Worm (Caenorhabditis elegans) whole organism, L4 larva: ENCODE measurements around the gene oac-14.
A peak's percentile ranks its signal among the peaks of the same experiment; 100 is the strongest.

Experiments
- F26F4.8 ChIP-seq: fragments of 200-800 bp; sonication (Bioruptor generic); conservative IDR thresholded peaks from 2 replicates; pipeline ENCODE4 v1.3.6; 2022; ENCODE audit warnings: missing genetic modification characterization, missing compliant biosample characterization
- Y5F2A.4 ChIP-seq: fragments of 200-800 bp; sonication (Bioruptor generic); optimal IDR thresholded peaks from 2 replicates; lab custom pipeline; 2018; ENCODE audit warnings: mild to moderate bottlenecking, missing genetic modification characterization, missing compliant biosample characterization
- ZK337.2 ChIP-seq: fragments of 200-800 bp; sonication (Bioruptor generic); IDR thresholded peaks from 2 replicates; pipeline ENCODE4 v1.3.6; 2022; ENCODE audit warnings: missing genetic modification reagents, missing genetic modification characterization, missing compliant biosample characterization
- aha-1 ChIP-seq: fragments of 150-350 bp; peaks from one replicate; lab custom pipeline; 2014; ENCODE audit warnings: missing biosample characterization, missing genetic modification characterization
- attf-4 ChIP-seq: sonication (generic microtip); optimal IDR thresholded peaks from 3 replicates; lab custom pipeline; 2017; ENCODE audit warnings: missing biosample characterization, missing genetic modification characterization
- ceh-20 ChIP-seq: fragments of 200-800 bp; sonication (Bioruptor generic); IDR thresholded peaks from 2 replicates; pipeline ENCODE4 v1.3.6; 2022; ENCODE audit warnings: missing genetic modification reagents, missing genetic modification characterization, missing compliant biosample characterization
- ceh-82 ChIP-seq: sonication (generic microtip); optimal IDR thresholded peaks from 2 replicates; lab custom pipeline; 2017; ENCODE audit warnings: missing biosample characterization, missing genetic modification characterization
- ces-1 ChIP-seq: fragments of 150-350 bp; sonication (generic microtip); optimal IDR thresholded peaks from 4 replicates; lab custom pipeline; 2014; ENCODE audit warnings: missing biosample characterization, missing genetic modification reagents, missing genetic modification characterization
- ctbp-1 ChIP-seq: fragments of 200-800 bp; sonication (Bioruptor generic); IDR thresholded peaks from 2 replicates; pipeline ENCODE4 v1.3.6; 2022; ENCODE audit warnings: missing genetic modification reagents, missing genetic modification characterization, missing compliant biosample characterization
- daf-16 ChIP-seq, 3 experiments: sonication (generic microtip); optimal IDR thresholded peaks; 2 replicates each; lab custom pipeline; 2016 to 2017; ENCODE audit warnings: missing genetic modification characterization in 3 of 3, missing genetic modification reagents in 3 of 3, mild to moderate bottlenecking in 2 of 3, missing compliant biosample characterization in 2 of 3, missing biosample characterization in 1 of 3, moderate library complexity in 1 of 3
- daf-19 ChIP-seq: fragments of 200-800 bp; sonication (Bioruptor generic); conservative IDR thresholded peaks from 2 replicates; pipeline ENCODE4 v1.3.6; 2022; ENCODE audit warnings: missing genetic modification characterization, missing compliant biosample characterization
- duxl-1 ChIP-seq: sonication (generic microtip); optimal IDR thresholded peaks from 2 replicates; lab custom pipeline; 2016; ENCODE audit warnings: mild to moderate bottlenecking, missing genetic modification characterization, moderate library complexity, missing compliant biosample characterization; ENCODE audit not compliant: poor library complexity
- dve-1 ChIP-seq: sonication (generic microtip); optimal IDR thresholded peaks from 2 replicates; lab custom pipeline; 2017; ENCODE audit warnings: antibody characterized with exemption, mild to moderate bottlenecking, missing genetic modification characterization, missing compliant biosample characterization; ENCODE audit not compliant: insufficient read depth
- fos-1 ChIP-seq: fragments of 150-350 bp; optimal IDR thresholded peaks from 2 replicates; lab custom pipeline; 2014; ENCODE audit warnings: missing biosample characterization, missing genetic modification characterization
- hlh-30 ChIP-seq: sonication (generic microtip); optimal IDR thresholded peaks from 2 replicates; lab custom pipeline; 2017; ENCODE audit warnings: antibody characterized with exemption, mild to moderate bottlenecking, missing genetic modification characterization, missing compliant biosample characterization; ENCODE audit not compliant: insufficient read depth
- hmg-1.1 ChIP-seq: fragments of 200-800 bp; sonication (Bioruptor generic); IDR thresholded peaks from 2 replicates; pipeline ENCODE4 v1.3.6; 2022; ENCODE audit warnings: missing genetic modification reagents, missing genetic modification characterization, missing compliant biosample characterization
- lin-13 ChIP-seq: fragments of 150-350 bp; optimal IDR thresholded peaks from 2 replicates; lab custom pipeline; 2014; ENCODE audit warnings: missing biosample characterization, missing genetic modification reagents, missing genetic modification characterization
- madf-5 ChIP-seq, 2 experiments: fragments of 200-800 bp; sonication (Bioruptor generic); IDR thresholded peaks; 2 replicates each; pipeline ENCODE4 v1.3.6; 2022; ENCODE audit warnings: missing compliant biosample characterization in 2 of 2, missing genetic modification characterization in 2 of 2
- madf-9 ChIP-seq: fragments of 200-800 bp; sonication (Bioruptor generic); conservative IDR thresholded peaks from 2 replicates; pipeline ENCODE4 v1.3.6; 2022; ENCODE audit warnings: missing genetic modification reagents, missing genetic modification characterization, missing compliant biosample characterization
- mdt-29 ChIP-seq: fragments of 200-800 bp; sonication (Bioruptor generic); IDR thresholded peaks from 2 replicates; pipeline ENCODE4 v1.3.6; 2022; ENCODE audit warnings: missing genetic modification reagents, missing genetic modification characterization, missing compliant biosample characterization
- mep-1 ChIP-seq: fragments of 150-350 bp; sonication (generic microtip); optimal IDR thresholded peaks from 3 replicates; lab custom pipeline; 2014; ENCODE audit warnings: missing biosample characterization, missing genetic modification characterization
- mes-2 ChIP-seq: sonication (generic microtip); optimal IDR thresholded peaks from 2 replicates; lab custom pipeline; 2016; ENCODE audit warnings: missing genotype, mild to moderate bottlenecking, missing genetic modification characterization, missing compliant biosample characterization; ENCODE audit not compliant: poor library complexity, severe bottlenecking
- mxl-2 ChIP-seq: fragments of 200-800 bp; sonication (Bioruptor generic); conservative IDR thresholded peaks from 2 replicates; pipeline ENCODE4 v1.3.6; 2022; ENCODE audit warnings: missing genetic modification reagents, missing genetic modification characterization, missing compliant biosample characterization
- nhr-102 ChIP-seq: sonication (generic microtip); optimal IDR thresholded peaks from 2 replicates; lab custom pipeline; 2016; ENCODE audit warnings: mild to moderate bottlenecking, missing genetic modification characterization, moderate library complexity, missing compliant biosample characterization
- nhr-237 ChIP-seq: sonication (generic microtip); optimal IDR thresholded peaks from 2 replicates; lab custom pipeline; 2017; ENCODE audit warnings: missing biosample characterization, missing genetic modification characterization
- nhr-28 ChIP-seq: fragments of 150-350 bp; optimal IDR thresholded peaks from 2 replicates; lab custom pipeline; 2014; ENCODE audit warnings: missing biosample characterization, missing genetic modification characterization
- nhr-48 ChIP-seq: sonication (generic microtip); optimal IDR thresholded peaks from 2 replicates; lab custom pipeline; 2016; ENCODE audit warnings: mild to moderate bottlenecking, missing genetic modification characterization, missing compliant biosample characterization
- nhr-77 ChIP-seq: fragments of 150-350 bp; optimal IDR thresholded peaks from 2 replicates; lab custom pipeline; 2014; ENCODE audit warnings: missing biosample characterization, missing genetic modification characterization
- snpc-1.2 ChIP-seq: fragments of 200-800 bp; sonication (Bioruptor generic); IDR thresholded peaks from 2 replicates; pipeline ENCODE4 v1.3.6; 2022; ENCODE audit warnings: missing genetic modification reagents, missing genetic modification characterization, missing compliant biosample characterization
- spr-1 ChIP-seq: sonication (generic microtip); optimal IDR thresholded peaks from 2 replicates; lab custom pipeline; 2016; ENCODE audit warnings: mild to moderate bottlenecking, missing genetic modification characterization, missing compliant biosample characterization
- spr-3 ChIP-seq: fragments of 200-800 bp; sonication (Bioruptor generic); optimal IDR thresholded peaks from 2 replicates; lab custom pipeline; 2018; ENCODE audit warnings: mild to moderate bottlenecking, missing genetic modification characterization, missing compliant biosample characterization
- tag-97 ChIP-seq: fragments of 200-800 bp; sonication (Bioruptor generic); IDR thresholded peaks from 2 replicates; pipeline ENCODE4 v1.3.6; 2022; ENCODE audit warnings: missing genetic modification characterization, missing compliant biosample characterization
- tra-1 ChIP-seq: fragments of 200-800 bp; sonication (Bioruptor generic); IDR thresholded peaks from 2 replicates; pipeline ENCODE4 v1.3.6; 2022; ENCODE audit warnings: missing genetic modification reagents, missing genetic modification characterization, missing compliant biosample characterization
- unc-130 ChIP-seq: sonication (generic microtip); optimal IDR thresholded peaks from 2 replicates; lab custom pipeline; 2016; ENCODE audit warnings: missing genetic modification reagents, missing genetic modification characterization, missing compliant biosample characterization
- unc-62 ChIP-seq, 3 experiments: fragments of 150-350 bp in 1 of 3; sonication (generic microtip); optimal IDR thresholded peaks in 2 of 3; peaks in 1 of 3; 1 replicate in 1 of 3; 2 replicates in 2 of 3; lab custom pipeline; 2014 to 2017; ENCODE audit warnings: missing biosample characterization in 3 of 3, missing genetic modification characterization in 3 of 3, missing genetic modification reagents in 3 of 3, missing genotype in 1 of 3
- vab-7 ChIP-seq: fragments of 200-800 bp; sonication (Bioruptor generic); IDR thresholded peaks from 2 replicates; pipeline ENCODE4 v1.3.6; 2022; ENCODE audit warnings: missing genetic modification reagents, missing genetic modification characterization, missing compliant biosample characterization
- zfp-3 ChIP-seq: fragments of 200-800 bp; sonication (Bioruptor generic); conservative IDR thresholded peaks from 2 replicates; pipeline ENCODE4 v1.3.6; 2022; ENCODE audit warnings: missing genetic modification reagents, missing genetic modification characterization, missing compliant biosample characterization
- zip-2 ChIP-seq: fragments of 150-350 bp; optimal IDR thresholded peaks from 2 replicates; lab custom pipeline; 2014; ENCODE audit warnings: missing biosample characterization, missing genetic modification characterization
- ztf-7 ChIP-seq: fragments of 150-350 bp; optimal IDR thresholded peaks from 2 replicates; lab custom pipeline; 2014; ENCODE audit warnings: missing biosample characterization, missing genetic modification characterization

oac-14 gene

DNA sequence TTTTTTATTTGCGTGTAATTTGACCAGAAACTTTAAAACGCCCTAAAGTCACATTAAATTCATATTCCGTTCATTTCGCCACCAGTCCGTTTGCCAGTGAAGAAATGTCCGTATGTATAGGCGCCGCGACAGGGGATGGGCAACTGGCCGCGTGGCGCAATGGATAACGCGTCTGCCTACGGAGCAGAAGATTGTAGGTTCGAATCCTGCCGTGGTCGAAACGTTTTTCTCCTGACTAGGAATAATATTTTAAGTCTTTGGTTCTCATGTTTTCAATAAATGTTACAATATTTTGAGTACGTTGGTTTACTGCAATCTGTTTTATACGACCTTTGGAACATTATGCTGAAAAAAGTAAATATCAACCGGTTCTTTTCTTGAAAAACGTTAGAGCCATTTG lies 3.2 kb upstream of the oac-14 start (continued):
- TF ChIP-seq mes-2 (tag; lab: Kevin White, UChicago) (peak; percentile 79), nhr-77 (tag; lab: Kevin White, UChicago) (no peak), F26F4.8 (peak; percentile 73; the same call in 1 of the 2 replicates), ceh-82 (tag; lab: Kevin White, UChicago) (no peak), spr-3 (GFP tag; lab: Kevin White, UChicago) (peak; percentile 59), nhr-28 (peak; percentile 15), mxl-2 (GFP tag; lab: Robert Waterston, UW) (no peak), ctbp-1 (GFP tag; lab: Robert Waterston, UW) (peak; percentile 77; the same call in 1 of the 2 replicates), attf-4 (tag; lab: Kevin White, UChicago) (no peak), fos-1 (tag; lab: Kevin White, UChicago) (no peak), duxl-1 (peak; percentile 85), ZK337.2 (GFP tag; lab: Robert Waterston, UW) (peak; percentile 80), unc-62 (GFP tag; optimal IDR thresholded peaks at IDR 0.05 in 1 of 2; lab: Kevin White, UChicago) (peak in 1 of 2 experiments; percentile 67), unc-62 (tag; optimal IDR thresholded peaks at IDR 0.05; lab: Kevin White, UChicago) (no peak), aha-1 (peak; percentile 99), nhr-237 (tag; lab: Kevin White, UChicago) (no peak), lin-13 (GFP tag; lab: Kevin White, UChicago) (no peak), nhr-48 (tag; lab: Kevin White, UChicago) (peak; percentile 64), madf-5 (GFP tag; IDR thresholded peaks at IDR 0.05; lab: Robert Waterston, UW) (peak; percentile 19 to 34; a peak in 1 of 4 replicates)

DNA sequence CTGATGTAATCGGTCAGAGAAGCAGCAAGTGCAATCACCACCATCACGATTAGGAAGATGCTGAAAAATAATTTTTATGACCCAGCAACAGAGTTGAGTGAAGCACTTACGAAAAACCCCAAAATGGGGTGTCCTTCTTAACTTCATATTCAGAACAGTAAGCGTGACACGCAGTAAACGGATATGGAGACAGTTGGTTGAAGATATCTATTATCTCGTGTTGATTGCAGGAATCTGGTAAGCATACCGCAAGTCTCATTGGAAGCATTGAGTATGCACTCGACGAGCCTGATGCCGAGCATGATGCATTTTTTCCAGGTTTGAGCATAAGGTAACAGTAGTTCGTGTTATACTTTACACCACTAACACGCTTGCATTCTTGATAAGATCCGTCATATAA lies 549 bp downstream of the oac-14 start:
- TF ChIP-seq zfp-3 (GFP tag; lab: Robert Waterston, UW) (0 out of 2 replicates have a peak, but pooled peaks have one; percentile 49), madf-5 (GFP tag; IDR thresholded peaks at IDR 0.05; lab: Robert Waterston, UW) (no peak), aha-1 (peak; percentile 91), unc-62 (GFP tag; optimal IDR thresholded peaks at IDR 0.05 in 1 of 2; lab: Kevin White, UChicago) (peak in 1 of 2 experiments; percentile 45), unc-62 (tag; optimal IDR thresholded peaks at IDR 0.05; lab: Kevin White, UChicago) (no peak), tag-97 (GFP tag; lab: Robert Waterston, UW) (0 out of 2 replicates have a peak, but pooled peaks have one; percentile 55), zip-2 (no peak)

DNA sequence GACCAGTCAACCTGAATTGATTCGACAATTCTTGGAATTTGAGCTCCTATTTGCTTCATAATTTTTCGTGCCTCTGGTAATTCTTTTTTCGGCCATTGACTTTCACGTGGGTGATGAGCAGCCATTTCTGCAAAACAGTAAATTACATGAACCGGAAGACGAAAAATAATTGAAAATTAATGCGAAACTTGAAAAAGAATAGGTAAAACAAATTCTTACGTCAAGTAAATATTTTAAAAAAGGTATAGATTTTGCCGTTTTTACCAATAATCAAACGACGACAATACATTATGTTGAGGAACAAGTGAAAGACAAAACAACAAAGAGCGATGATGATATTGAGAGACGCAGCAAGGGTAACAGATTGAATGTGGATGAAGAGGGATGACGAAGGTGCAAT lies 3.3 kb downstream of the oac-14 start, which contains the start of gene moc-1:
Gene moc-1, minus strand, starts transcription at position 127 of the 400 bp plus-strand sequence.
- TF ChIP-seq ces-1 (GFP tag; lab: Kevin White, UChicago) (no peak), daf-16 (GFP tag; optimal IDR thresholded peaks at IDR 0.05; lab: Kevin White, UChicago) (no peak), daf-16 (tag; optimal IDR thresholded peaks at IDR 0.05; lab: Kevin White, UChicago) (peak; percentile 19), unc-62 (GFP tag; optimal IDR thresholded peaks at IDR 0.05 in 1 of 2; lab: Kevin White, UChicago) (peak in 1 of 2 experiments; percentile 94), unc-62 (tag; optimal IDR thresholded peaks at IDR 0.05; lab: Kevin White, UChicago) (no peak)

DNA sequence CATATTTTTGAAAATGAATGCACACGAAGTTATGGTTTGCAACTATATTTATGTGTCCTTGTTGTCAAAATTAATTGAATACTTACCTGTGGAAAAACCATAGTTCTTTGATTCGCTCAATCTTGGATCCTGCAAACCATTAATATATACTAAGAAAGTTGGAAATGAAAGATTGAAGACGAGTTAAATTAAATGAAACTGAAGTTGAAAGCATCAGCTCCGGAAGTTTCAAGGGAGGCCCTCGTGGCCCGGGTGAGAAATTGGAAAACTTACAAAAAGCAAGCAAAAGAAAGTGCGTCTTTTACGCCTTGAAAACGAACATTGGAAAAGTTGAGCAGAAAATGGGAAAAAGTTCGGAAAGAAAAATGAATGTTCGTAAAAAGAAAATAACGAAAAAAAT lies 8.7 kb downstream of the oac-14 start, which contains the start of gene unc-58:
Gene unc-58, minus strand, starts transcription at position 101 of the 400 bp plus-strand sequence.
- TF ChIP-seq dve-1: no peak
- TF ChIP-seq ceh-20: 0 out of 2 replicates have a peak, but pooled peaks have one; percentile 2
- TF ChIP-seq, all 104 proteins: peak for 1

DNA sequence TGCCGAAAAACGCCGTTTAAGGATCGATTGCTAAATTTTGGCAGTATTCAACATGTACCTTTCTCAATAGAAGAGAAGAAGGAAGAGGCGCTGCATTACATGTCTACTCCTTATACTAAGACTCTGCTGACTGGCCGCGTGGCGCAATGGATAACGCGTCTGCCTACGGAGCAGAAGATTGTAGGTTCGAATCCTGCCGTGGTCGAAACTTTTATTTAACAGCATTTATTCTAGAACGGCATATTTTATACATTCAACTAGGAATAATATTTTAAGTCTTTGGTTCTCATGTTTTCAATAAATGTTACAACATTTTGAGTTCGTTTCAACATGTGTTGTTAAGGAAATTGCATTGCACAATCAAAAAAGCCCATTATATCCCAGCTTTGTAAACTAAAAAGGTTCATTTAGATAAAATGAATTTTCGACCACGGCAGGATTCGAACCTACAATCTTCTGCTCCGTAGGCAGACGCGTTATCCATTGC lies 9.2 kb downstream of the oac-14 start:
- peak; percentile 83 for TF ChIP-seq hmg-1.1 (GFP tag; lab: Robert Waterston, UW)
- TF ChIP-seq mxl-2 (GFP tag; lab: Robert Waterston, UW): peak; percentile 55; the same call in 1 of the 2 replicates
- TF ChIP-seq ztf-7 (tag; lab: Kevin White, UChicago): peak; percentile 57
- peak; percentile 45 for TF ChIP-seq Y5F2A.4 (GFP tag; lab: Kevin White, UChicago)
- TF ChIP-seq nhr-102: peak; percentile 63
- peak; percentile 78 for TF ChIP-seq tra-1 (GFP tag; lab: Robert Waterston, UW)
- peak; percentile 91 for TF ChIP-seq snpc-1.2 (GFP tag; lab: Robert Waterston, UW)
- TF ChIP-seq daf-19 (GFP tag; lab: Robert Waterston, UW): peak; percentile 78
- peak; percentile 60 for TF ChIP-seq duxl-1
- 0 out of 2 replicates have a peak, but pooled peaks have one; percentile 23 for TF ChIP-seq mdt-29 (GFP tag; lab: Robert Waterston, UW)
- TF ChIP-seq dve-1: peak; percentile 71
- TF ChIP-seq unc-130: peak; percentile 42
- peak; percentile 58; the same call in 1 of the 2 replicates for TF ChIP-seq ceh-20
- peak; percentile 80 for TF ChIP-seq mep-1 (tag; lab: Kevin White, UChicago)
- TF ChIP-seq hlh-30 (tag; lab: Kevin White, UChicago): peak; percentile 61
- peak; percentile 62 for TF ChIP-seq zip-2
- TF ChIP-seq madf-9 (GFP tag; lab: Robert Waterston, UW): peak; percentile 37; the same call in 1 of the 2 replicates
- peak; percentile 74 for TF ChIP-seq vab-7 (GFP tag; lab: Robert Waterston, UW)
- TF ChIP-seq zfp-3 (GFP tag; lab: Robert Waterston, UW): peak; percentile 68; the same call in 1 of the 2 replicates
- TF ChIP-seq spr-1: peak; percentile 47
